Fruit fly (Drosophila melanogaster): ENCODE data around the gene CG32512.

The CG32512 gene

DNA sequence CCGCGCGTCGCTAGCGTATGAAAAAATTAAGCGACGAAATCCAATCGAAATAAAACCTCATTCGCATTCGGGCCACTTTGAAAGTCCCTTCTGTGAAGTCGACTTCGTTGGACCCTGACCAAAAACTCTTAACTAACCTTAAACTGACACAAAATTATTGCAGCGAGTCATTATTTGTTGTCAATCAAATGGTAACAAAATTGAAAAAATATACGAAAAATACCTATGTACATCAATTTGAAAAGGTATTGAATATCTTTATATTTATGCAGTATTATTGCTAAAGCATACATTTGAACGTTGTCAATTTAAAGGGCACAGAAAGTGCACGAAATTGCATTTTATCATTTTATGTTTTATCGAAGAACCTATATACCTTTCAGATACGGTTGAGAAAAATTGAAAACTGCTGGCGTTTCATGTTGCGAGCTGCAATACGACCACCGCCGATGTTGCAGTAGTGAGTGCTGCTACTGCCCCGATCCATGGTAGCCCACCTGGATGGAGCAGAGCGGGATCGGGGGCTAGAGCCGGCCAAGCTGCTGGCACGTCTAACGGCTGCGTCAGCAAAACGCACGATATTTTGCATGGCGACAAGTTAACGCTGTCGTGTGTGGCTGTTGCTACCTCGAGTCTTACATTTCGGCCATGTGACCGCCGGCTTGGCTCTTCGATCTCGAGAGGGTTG lies 6.4 kb upstream of the CG32512 start:
- TF ChIP-seq CG34367 (tag; optimal IDR thresholded peaks at IDR 0.05) (peak; percentile 40), Pif1B (GFP tag; optimal IDR thresholded peaks at IDR 0.05) (peak; percentile 48), CG17806 (tag; optimal IDR thresholded peaks at IDR 0.05) (peak; percentile 43), CG9948 (tag; optimal IDR thresholded peaks at IDR 0.05) (peak; percentile 67), CG12605 (GFP tag; IDR thresholded peaks at IDR 0.05) (no peak), CG8159 (tag; optimal IDR thresholded peaks at IDR 0.05) (peak; percentile 55), Snoo (tag; optimal IDR thresholded peaks at IDR 0.05) (no peak), CG10348 (GFP tag; IDR thresholded peaks at IDR 0.05) (no peak), CG13204 (GFP tag; optimal IDR thresholded peaks at IDR 0.05) (no peak), Ets98B (GFP tag; IDR thresholded peaks at IDR 0.05) (no peak; the same call in 1 of the 2 replicates), CG14655 (GFP tag; optimal IDR thresholded peaks at IDR 0.05) (peak; percentile 68), CG4496 (GFP tag; IDR thresholded peaks at IDR 0.05) (no peak), CG32121 (GFP tag; IDR thresholded peaks at IDR 0.05) (no peak), Pif1A (GFP tag; optimal IDR thresholded peaks at IDR 0.05) (peak; percentile 31), fd96Ca (GFP tag; IDR thresholded peaks at IDR 0.05) (no peak), CG15710 (tag; optimal IDR thresholded peaks at IDR 0.05) (peak; percentile 58), D1 (tag; optimal IDR thresholded peaks at IDR 0.05) (no peak), gl (tag; optimal IDR thresholded peaks at IDR 0.05) (no peak), CG8301 (tag; optimal IDR thresholded peaks at IDR 0.05) (peak; percentile 63), rn (GFP tag; IDR thresholded peaks at IDR 0.05) (no peak), EcR (GFP tag; optimal IDR thresholded peaks at IDR 0.05) (no peak)

DNA sequence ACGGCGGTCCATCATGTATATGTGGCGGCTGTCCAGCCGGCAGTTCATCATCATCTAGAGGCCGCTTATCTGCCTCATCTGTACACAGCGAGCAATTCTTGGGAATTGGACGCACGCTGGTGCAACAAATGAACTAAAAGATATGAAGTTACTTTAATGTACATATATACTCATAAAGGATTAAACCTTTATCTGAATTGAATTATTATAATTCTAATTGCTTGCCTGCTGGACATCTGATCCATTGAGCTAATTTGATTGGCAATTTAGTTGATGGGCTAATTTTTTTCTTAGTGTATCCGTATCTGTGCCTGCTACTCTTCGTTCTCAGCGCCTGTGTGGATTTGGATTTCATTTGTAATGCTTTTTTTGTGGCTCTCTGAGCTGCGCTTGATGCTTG lies 5.6 kb upstream of the CG32512 start:
- peak; percentile 88 for TF ChIP-seq CG34367 (tag; optimal IDR thresholded peaks at IDR 0.05)
- peak; percentile 88 for TF ChIP-seq Ets98B (GFP tag; IDR thresholded peaks at IDR 0.05)
- TF ChIP-seq CG15710 (tag; optimal IDR thresholded peaks at IDR 0.05) = peak; percentile 89
- TF ChIP-seq Snoo (tag; optimal IDR thresholded peaks at IDR 0.05) = peak; percentile 79
- TF ChIP-seq CG17806 (tag; optimal IDR thresholded peaks at IDR 0.05) = peak; percentile 90
- peak; percentile 66; the same call in 1 of the 2 replicates for TF ChIP-seq CG10348 (GFP tag; IDR thresholded peaks at IDR 0.05)
- peak; percentile 79 for TF ChIP-seq D1 (tag; optimal IDR thresholded peaks at IDR 0.05)
- peak; percentile 94 for TF ChIP-seq CG14655 (GFP tag; optimal IDR thresholded peaks at IDR 0.05)
- TF ChIP-seq CG9948 (tag; optimal IDR thresholded peaks at IDR 0.05) = peak; percentile 90
- TF ChIP-seq CG32121 (GFP tag; IDR thresholded peaks at IDR 0.05) = peak; percentile 92
- TF ChIP-seq CG4496 (GFP tag; IDR thresholded peaks at IDR 0.05) = peak; percentile 90
- peak; percentile 82 for TF ChIP-seq gl (tag; optimal IDR thresholded peaks at IDR 0.05)
- peak; percentile 92 for TF ChIP-seq fd96Ca (GFP tag; IDR thresholded peaks at IDR 0.05)
- TF ChIP-seq Pif1B (GFP tag; optimal IDR thresholded peaks at IDR 0.05) = peak; percentile 87
- 0 out of 2 replicates have a peak, but pooled peaks have one; percentile 45 for TF ChIP-seq rn (GFP tag; IDR thresholded peaks at IDR 0.05)
- peak; percentile 79 for TF ChIP-seq CG13204 (GFP tag; optimal IDR thresholded peaks at IDR 0.05)
- TF ChIP-seq EcR (GFP tag; optimal IDR thresholded peaks at IDR 0.05) = peak; percentile 89
- peak; percentile 88 for TF ChIP-seq Pif1A (GFP tag; optimal IDR thresholded peaks at IDR 0.05)
- peak; percentile 91 for TF ChIP-seq CG8159 (tag; optimal IDR thresholded peaks at IDR 0.05)
- TF ChIP-seq CG8301 (tag; optimal IDR thresholded peaks at IDR 0.05) = peak; percentile 93
- peak; percentile 66; the same call in 1 of the 2 replicates for TF ChIP-seq CG12605 (GFP tag; IDR thresholded peaks at IDR 0.05)

DNA sequence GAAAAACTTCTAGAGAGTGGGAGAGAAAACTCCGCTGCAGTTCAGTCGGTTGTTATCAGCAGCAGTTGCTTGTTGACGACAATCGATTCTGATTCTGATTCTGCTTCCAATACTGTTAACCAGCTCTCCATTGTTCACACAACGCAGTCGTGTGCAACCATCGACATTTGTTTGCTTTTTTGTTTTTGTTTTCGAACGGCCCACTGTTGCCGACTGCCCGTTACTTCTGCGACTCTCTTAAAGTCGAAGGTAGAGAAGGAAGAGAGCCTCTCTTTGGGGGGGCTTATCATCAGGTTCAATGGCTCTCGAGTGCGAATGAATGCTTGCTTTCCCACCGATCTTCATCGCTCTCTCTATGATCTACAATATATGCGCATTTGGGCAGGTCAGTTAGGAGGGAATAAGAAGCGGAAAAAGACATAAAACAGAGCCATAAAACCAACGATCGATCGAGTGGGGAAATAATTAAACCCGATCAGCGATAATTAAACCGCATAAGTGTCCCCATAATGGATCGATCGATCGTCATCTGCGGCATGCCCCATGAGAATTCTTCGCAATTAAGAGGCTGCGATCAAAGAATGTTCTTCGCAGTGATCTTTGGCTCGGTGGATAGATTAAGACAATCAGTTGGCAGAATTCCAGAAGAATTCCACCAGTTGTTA lies 4.5 kb upstream of the CG32512 start:
- TF ChIP-seq CG10348 (GFP tag; IDR thresholded peaks at IDR 0.05) (no peak), CG14655 (GFP tag; optimal IDR thresholded peaks at IDR 0.05) (no peak), CG32121 (GFP tag; IDR thresholded peaks at IDR 0.05) (no peak), rn (GFP tag; IDR thresholded peaks at IDR 0.05) (no peak), EcR (GFP tag; optimal IDR thresholded peaks at IDR 0.05) (peak; percentile 96), Snoo (tag; optimal IDR thresholded peaks at IDR 0.05) (no peak), D1 (tag; optimal IDR thresholded peaks at IDR 0.05) (no peak), CG8159 (tag; optimal IDR thresholded peaks at IDR 0.05) (no peak), Ets98B (GFP tag; IDR thresholded peaks at IDR 0.05) (no peak; the same call in 1 of the 2 replicates), CG17806 (tag; optimal IDR thresholded peaks at IDR 0.05) (no peak), gl (tag; optimal IDR thresholded peaks at IDR 0.05) (peak; percentile 72), CG13204 (GFP tag; optimal IDR thresholded peaks at IDR 0.05) (peak; percentile 67), CG9948 (tag; optimal IDR thresholded peaks at IDR 0.05) (no peak), CG8301 (tag; optimal IDR thresholded peaks at IDR 0.05) (no peak), CG4496 (GFP tag; IDR thresholded peaks at IDR 0.05) (peak; percentile 45; the same call in 1 of the 3 replicates), Pif1A (GFP tag; optimal IDR thresholded peaks at IDR 0.05) (peak; percentile 16), CG34367 (tag; optimal IDR thresholded peaks at IDR 0.05) (no peak), CG12605 (GFP tag; IDR thresholded peaks at IDR 0.05) (0 out of 2 replicates have a peak, but pooled peaks have one; percentile 29), fd96Ca (GFP tag; IDR thresholded peaks at IDR 0.05) (no peak), Pif1B (GFP tag; optimal IDR thresholded peaks at IDR 0.05) (no peak), CG15710 (tag; optimal IDR thresholded peaks at IDR 0.05) (peak; percentile 16)

DNA sequence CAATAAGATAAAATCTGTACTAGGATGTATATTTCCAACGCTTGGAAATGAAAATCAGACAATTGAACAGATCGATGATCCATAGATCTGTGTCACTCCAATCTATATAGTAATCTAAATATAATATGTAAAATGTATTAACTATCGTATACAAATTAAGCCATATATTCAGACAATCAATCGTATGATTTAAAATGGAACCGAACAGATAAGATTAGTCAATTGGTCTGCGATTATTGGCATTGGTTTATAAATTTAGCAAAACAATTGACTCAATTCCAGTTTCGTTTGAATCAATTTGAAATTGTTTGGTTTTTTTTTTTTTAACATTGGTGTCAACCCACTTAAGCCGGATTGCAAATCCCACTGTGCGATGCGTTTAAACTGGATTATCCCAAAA lies 568 bp upstream of the CG32512 start:
- TF ChIP-seq CG9948 (tag; optimal IDR thresholded peaks at IDR 0.05) = peak; percentile 41
- peak; percentile 18 for TF ChIP-seq CG8301 (tag; optimal IDR thresholded peaks at IDR 0.05)
- TF ChIP-seq Ets98B (GFP tag; IDR thresholded peaks at IDR 0.05) = peak; percentile 23; the same call in 1 of the 2 replicates
- TF ChIP-seq CG34367 (tag; optimal IDR thresholded peaks at IDR 0.05) = peak; percentile 14
- peak; percentile 67 for TF ChIP-seq CG4496 (GFP tag; IDR thresholded peaks at IDR 0.05)
- 0 out of 3 replicates have a peak, but pooled peaks have one; percentile 24 for TF ChIP-seq fd96Ca (GFP tag; IDR thresholded peaks at IDR 0.05)
- TF ChIP-seq CG12605 (GFP tag; IDR thresholded peaks at IDR 0.05) = no peak
- peak; percentile 43 for TF ChIP-seq Snoo (tag; optimal IDR thresholded peaks at IDR 0.05)
- peak; percentile 20 for TF ChIP-seq CG15710 (tag; optimal IDR thresholded peaks at IDR 0.05)
- TF ChIP-seq CG13204 (GFP tag; optimal IDR thresholded peaks at IDR 0.05) = no peak
- no peak for TF ChIP-seq EcR (GFP tag; optimal IDR thresholded peaks at IDR 0.05)
- TF ChIP-seq CG32121 (GFP tag; IDR thresholded peaks at IDR 0.05) = peak; percentile 28; the same call in 1 of the 2 replicates
- peak; percentile 15 for TF ChIP-seq Pif1B (GFP tag; optimal IDR thresholded peaks at IDR 0.05)
- peak; percentile 58 for TF ChIP-seq CG8159 (tag; optimal IDR thresholded peaks at IDR 0.05)
- peak; percentile 59 for TF ChIP-seq CG14655 (GFP tag; optimal IDR thresholded peaks at IDR 0.05)
- TF ChIP-seq Pif1A (GFP tag; optimal IDR thresholded peaks at IDR 0.05) = no peak
- TF ChIP-seq CG17806 (tag; optimal IDR thresholded peaks at IDR 0.05) = peak; percentile 22
